Fruit fly (Drosophila melanogaster) whole organism, pupa: Measurements from ENCODE around the gene Vps8.
A peak's percentile ranks its signal among the peaks of the same experiment; 100 is the strongest.

Experiments
- CG10348 ChIP-seq: fragments of 200-800 bp; sonication (Bioruptor generic); IDR thresholded peaks from 2 replicates; pipeline ENCODE4 v1.3.6; 2022; ENCODE audit warnings: missing biosample characterization, missing genetic modification characterization
- CG12605 ChIP-seq: fragments of 200-800 bp; sonication (Bioruptor generic); IDR thresholded peaks from 2 replicates; pipeline ENCODE4 v1.3.6; 2022; ENCODE audit warnings: missing biosample characterization, missing genetic modification characterization
- CG13204 ChIP-seq: fragments of 200-800 bp; sonication (Bioruptor generic); optimal IDR thresholded peaks from 2 replicates; lab custom pipeline; 2018; ENCODE audit warnings: missing biosample characterization, mild to moderate bottlenecking, missing genetic modification characterization, moderate library complexity
- CG14655 ChIP-seq: fragments of 200-800 bp; sonication (Bioruptor generic); optimal IDR thresholded peaks from 3 replicates; lab custom pipeline; 2017; ENCODE audit warnings: mild to moderate bottlenecking, missing biosample characterization, missing genetic modification reagents, missing genetic modification characterization
- CG15710 ChIP-seq: fragments of 200-800 bp; sonication (Bioruptor generic); optimal IDR thresholded peaks from 2 replicates; lab custom pipeline; 2018; ENCODE audit warnings: missing biosample characterization, mild to moderate bottlenecking, missing genetic modification characterization, moderate library complexity
- CG17806 ChIP-seq: fragments of 200-800 bp; sonication (Bioruptor generic); optimal IDR thresholded peaks from 2 replicates; lab custom pipeline; 2018; ENCODE audit warnings: missing biosample characterization, mild to moderate bottlenecking, missing genetic modification characterization, moderate library complexity
- CG32121 ChIP-seq: fragments of 200-800 bp; sonication (Bioruptor generic); IDR thresholded peaks from 2 replicates; pipeline ENCODE4 v1.3.6; 2022; ENCODE audit warnings: missing biosample characterization, missing genetic modification characterization
- CG34367 ChIP-seq: fragments of 200-800 bp; sonication (Bioruptor generic); optimal IDR thresholded peaks from 2 replicates; lab custom pipeline; 2018; ENCODE audit warnings: missing biosample characterization, mild to moderate bottlenecking, missing genetic modification characterization
- CG4496 ChIP-seq: fragments of 200-800 bp; sonication (Bioruptor generic); IDR thresholded peaks from 3 replicates; pipeline ENCODE4 v1.3.6; 2022; ENCODE audit warnings: missing biosample characterization, missing genetic modification characterization
- CG8159 ChIP-seq: fragments of 200-800 bp; sonication (Bioruptor generic); optimal IDR thresholded peaks from 3 replicates; lab custom pipeline; 2018; ENCODE audit warnings: missing biosample characterization, mild to moderate bottlenecking, missing genetic modification characterization, moderate library complexity
- CG8301 ChIP-seq: fragments of 200-800 bp; sonication (Bioruptor generic); optimal IDR thresholded peaks from 2 replicates; lab custom pipeline; 2018; ENCODE audit warnings: missing biosample characterization, mild to moderate bottlenecking, missing genetic modification characterization
- CG9948 ChIP-seq: fragments of 200-800 bp; sonication (Bioruptor generic); optimal IDR thresholded peaks from 2 replicates; lab custom pipeline; 2018; ENCODE audit warnings: missing biosample characterization, mild to moderate bottlenecking, missing genetic modification characterization, moderate library complexity
- D1 ChIP-seq: fragments of 200-800 bp; sonication (Bioruptor generic); optimal IDR thresholded peaks from 2 replicates; lab custom pipeline; 2018; ENCODE audit warnings: missing biosample characterization, mild to moderate bottlenecking, missing genetic modification characterization, moderate library complexity
- EcR ChIP-seq: fragments of 200-800 bp; sonication (Bioruptor generic); optimal IDR thresholded peaks from 3 replicates; lab custom pipeline; 2019; ENCODE audit warnings: missing biosample characterization, missing genetic modification characterization, mild to moderate bottlenecking, moderate library complexity, missing genetic modification reagents
- Ets98B ChIP-seq: fragments of 200-800 bp; sonication (Bioruptor generic); IDR thresholded peaks from 2 replicates; pipeline ENCODE4 v1.3.6; 2022; ENCODE audit warnings: missing biosample characterization, missing genetic modification characterization
- Pif1A ChIP-seq: fragments of 200-800 bp; sonication (Bioruptor generic); optimal IDR thresholded peaks from 3 replicates; lab custom pipeline; 2016; ENCODE audit warnings: missing biosample characterization, missing genetic modification characterization
- Pif1B ChIP-seq: fragments of 200-800 bp; sonication (Bioruptor generic); optimal IDR thresholded peaks from 3 replicates; lab custom pipeline; 2016; ENCODE audit warnings: missing biosample characterization, missing genetic modification characterization
- Snoo ChIP-seq: fragments of 200-800 bp; sonication (Bioruptor generic); optimal IDR thresholded peaks from 3 replicates; lab custom pipeline; 2017; ENCODE audit warnings: missing biosample characterization, mild to moderate bottlenecking, missing genetic modification characterization, inconsistent platforms
- fd96Ca ChIP-seq: fragments of 200-800 bp; sonication (Bioruptor generic); IDR thresholded peaks from 3 replicates; pipeline ENCODE4 v1.3.6; 2022; ENCODE audit warnings: missing biosample characterization, missing genetic modification characterization
- gl ChIP-seq: fragments of 200-800 bp; sonication (Bioruptor generic); optimal IDR thresholded peaks from 2 replicates; lab custom pipeline; 2018; ENCODE audit warnings: missing biosample characterization, mild to moderate bottlenecking, missing genetic modification characterization
- rn ChIP-seq: fragments of 200-800 bp; sonication (Bioruptor generic); IDR thresholded peaks from 2 replicates; pipeline ENCODE4 v1.3.6; 2022; ENCODE audit warnings: missing biosample characterization, missing genetic modification characterization

The Vps8 gene

dm6 chr3L:6512284-6512683 lies 17.2 kb upstream of the Vps8 start:
- TF ChIP-seq CG10348 (GFP tag; lab: Robert Waterston, UW) (no peak), D1 (tag; lab: Kevin White, UChicago) (no peak), CG12605 (GFP tag; lab: Robert Waterston, UW) (no peak), CG34367 (tag; lab: Kevin White, UChicago) (no peak), Pif1B (no peak), Ets98B (no peak)

- no peak for TF ChIP-seq Pif1A
- no peak for TF ChIP-seq EcR (GFP tag; lab: Kevin White, UChicago)
- no peak for TF ChIP-seq D1 (tag; lab: Kevin White, UChicago)
- TF ChIP-seq CG9948, result no peak
- no peak for TF ChIP-seq gl (tag; lab: Kevin White, UChicago)
- TF ChIP-seq CG13204, result no peak
- no peak for TF ChIP-seq CG17806 (tag; lab: Kevin White, UChicago)
- TF ChIP-seq rn (GFP tag; lab: Robert Waterston, UW), result no peak
- no peak for TF ChIP-seq CG10348 (GFP tag; lab: Robert Waterston, UW)
- no peak for TF ChIP-seq CG12605 (GFP tag; lab: Robert Waterston, UW)
- TF ChIP-seq CG4496, result no peak
- TF ChIP-seq CG8301 (tag; lab: Kevin White, UChicago), result no peak
- no peak for TF ChIP-seq CG32121 (GFP tag; lab: Robert Waterston, UW)
- no peak for TF ChIP-seq CG14655 (GFP tag; lab: Kevin White, UChicago)
- no peak for TF ChIP-seq CG8159 (tag; lab: Kevin White, UChicago)
- no peak for TF ChIP-seq Pif1B
- TF ChIP-seq fd96Ca (GFP tag; lab: Robert Waterston, UW), result no peak
- TF ChIP-seq CG15710, result no peak
- no peak for TF ChIP-seq CG34367 (tag; lab: Kevin White, UChicago)
- TF ChIP-seq, all 21 proteins: peak for 0
Measured at dm6 chr3L:6508083-6508482, 13.0 kb upstream of the Vps8 start.

DNA sequence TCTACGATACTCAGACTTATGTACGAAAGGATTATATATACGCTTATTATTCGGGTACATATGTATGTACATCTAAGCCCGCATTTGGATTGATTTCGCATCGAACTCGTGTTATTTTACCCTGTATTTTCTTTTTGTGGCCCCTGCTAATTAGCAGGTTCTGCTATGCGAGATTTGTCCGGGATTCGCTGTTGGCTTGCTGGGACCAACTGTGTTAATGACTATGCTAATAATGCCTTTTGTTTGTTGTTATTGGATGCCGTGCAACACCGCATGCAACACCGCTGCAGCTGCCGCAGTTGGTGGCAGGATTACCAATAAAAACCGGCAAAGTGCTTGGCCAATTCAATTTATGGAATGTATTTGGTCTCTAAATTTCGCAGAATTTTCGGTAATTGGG lies 5.4 kb upstream of the Vps8 start:
- TF ChIP-seq CG8159 (tag; lab: Kevin White, UChicago) (no peak), CG14655 (GFP tag; lab: Kevin White, UChicago) (no peak), CG34367 (tag; lab: Kevin White, UChicago) (no peak), Ets98B (no peak), CG10348 (GFP tag; lab: Robert Waterston, UW) (no peak), CG4496 (no peak), Pif1A (no peak), CG13204 (no peak), CG15710 (no peak), rn (GFP tag; lab: Robert Waterston, UW) (no peak), Pif1B (no peak)

DNA sequence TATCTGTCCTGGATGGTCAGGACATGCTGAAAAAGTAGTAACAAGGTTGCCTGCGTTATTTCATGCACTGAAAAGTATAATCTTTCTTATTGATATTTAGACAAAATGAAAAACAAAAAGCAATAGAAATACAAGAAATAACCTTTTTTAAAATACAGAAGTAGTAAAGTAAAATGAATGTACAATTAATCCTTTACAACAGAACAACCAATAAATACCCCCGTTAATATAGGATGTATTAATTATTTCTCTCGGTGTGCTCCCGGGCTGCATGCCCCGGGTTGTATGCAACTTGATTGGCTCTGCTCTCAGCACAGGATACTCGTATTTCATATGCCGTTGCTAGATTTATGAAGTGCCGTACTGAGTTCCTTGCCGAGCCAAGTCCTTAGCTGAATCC lies 3.5 kb upstream of the Vps8 start:
- TF ChIP-seq CG13204 (no peak), CG8159 (tag; lab: Kevin White, UChicago) (peak; percentile 29), Pif1B (no peak), CG4496 (no peak), fd96Ca (GFP tag; lab: Robert Waterston, UW) (no peak), gl (tag; lab: Kevin White, UChicago) (no peak), CG8301 (tag; lab: Kevin White, UChicago) (peak; percentile 2), Snoo (tag; lab: Kevin White, UChicago) (no peak), Ets98B (no peak), Pif1A (no peak), CG17806 (tag; lab: Kevin White, UChicago) (peak; percentile 3), CG14655 (GFP tag; lab: Kevin White, UChicago) (peak; percentile 9)
- TF ChIP-seq, all 21 proteins: peak for 4

DNA sequence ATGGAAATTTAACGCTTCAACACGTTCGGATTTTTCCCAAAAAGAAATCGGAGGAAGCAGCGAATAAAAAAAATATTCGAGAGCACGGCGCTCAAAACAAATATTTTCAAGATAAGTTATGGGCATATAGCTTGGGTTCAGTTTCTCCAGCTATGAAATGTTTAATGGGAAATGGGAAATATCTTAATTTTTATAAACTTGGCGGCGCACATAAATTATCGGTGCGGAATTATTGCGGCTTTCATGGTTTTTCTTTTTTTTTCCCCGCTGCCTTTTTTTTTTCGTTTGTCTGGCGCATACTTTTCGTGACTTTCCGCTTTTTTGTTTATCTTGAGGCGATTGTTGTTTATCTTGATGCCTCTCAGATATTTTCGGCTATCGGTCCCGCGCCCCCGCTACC lies 2.9 kb upstream of the Vps8 start:
- TF ChIP-seq CG8159 (tag; lab: Kevin White, UChicago), result no peak
- TF ChIP-seq gl (tag; lab: Kevin White, UChicago), result no peak
- no peak for TF ChIP-seq Snoo (tag; lab: Kevin White, UChicago)
- no peak for TF ChIP-seq CG12605 (GFP tag; lab: Robert Waterston, UW)
- no peak for TF ChIP-seq CG4496
- no peak for TF ChIP-seq Ets98B
- TF ChIP-seq CG34367 (tag; lab: Kevin White, UChicago), result no peak
- TF ChIP-seq EcR (GFP tag; lab: Kevin White, UChicago), result no peak
- no peak for TF ChIP-seq D1 (tag; lab: Kevin White, UChicago)
- no peak for TF ChIP-seq rn (GFP tag; lab: Robert Waterston, UW)
- TF ChIP-seq CG13204, result no peak

DNA sequence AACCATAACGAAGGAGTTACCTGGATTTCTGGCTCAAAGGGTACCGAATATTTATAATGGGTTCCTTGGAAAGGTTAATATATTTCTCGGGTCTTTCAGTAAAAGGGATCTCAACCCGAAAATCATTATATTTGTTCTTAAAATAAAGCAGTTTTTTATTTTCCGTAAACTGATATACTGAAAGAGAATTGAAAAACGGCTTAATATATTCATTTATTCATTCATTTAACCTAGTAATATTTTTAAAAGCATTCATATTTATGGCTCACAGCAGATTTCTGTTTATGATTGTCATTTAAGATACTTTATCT lies 1.8 kb upstream of the Vps8 start:
- no peak for TF ChIP-seq Pif1B
- TF ChIP-seq CG10348 (GFP tag; lab: Robert Waterston, UW), result no peak
- no peak for TF ChIP-seq CG15710
- no peak for TF ChIP-seq D1 (tag; lab: Kevin White, UChicago)
- no peak for TF ChIP-seq gl (tag; lab: Kevin White, UChicago)
- no peak for TF ChIP-seq CG34367 (tag; lab: Kevin White, UChicago)
- TF ChIP-seq CG14655 (GFP tag; lab: Kevin White, UChicago), result peak; percentile 44
- no peak for TF ChIP-seq fd96Ca (GFP tag; lab: Robert Waterston, UW)
- TF ChIP-seq CG8301 (tag; lab: Kevin White, UChicago), result peak; percentile 27
- TF ChIP-seq CG32121 (GFP tag; lab: Robert Waterston, UW), result peak; percentile 63
- no peak for TF ChIP-seq CG12605 (GFP tag; lab: Robert Waterston, UW)
- no peak for TF ChIP-seq Snoo (tag; lab: Kevin White, UChicago)
- TF ChIP-seq CG9948, result peak; percentile 21
- TF ChIP-seq rn (GFP tag; lab: Robert Waterston, UW), result no peak
- no peak for TF ChIP-seq CG13204
- TF ChIP-seq Ets98B, result no peak
- TF ChIP-seq Pif1A, result no peak
- no peak for TF ChIP-seq CG8159 (tag; lab: Kevin White, UChicago)
- no peak for TF ChIP-seq CG17806 (tag; lab: Kevin White, UChicago)
- TF ChIP-seq CG4496, result no peak
- TF ChIP-seq EcR (GFP tag; lab: Kevin White, UChicago), result no peak
